Worm (Caenorhabditis elegans): ENCODE measurements around the gene Y38F1A.1.

Gene Y38F1A.1

ce11 chrII:12991594-12991993 lies 37.0 kb upstream of the Y38F1A.1 start:
- no peak for TF ChIP-seq chd-7 (tag; optimal IDR thresholded peaks at IDR 0.05)
- no peak for TF ChIP-seq F10E7.11 (tag; optimal IDR thresholded peaks at IDR 0.05)
- TF ChIP-seq him-1 (tag; optimal IDR thresholded peaks at IDR 0.05) = no peak
- no peak for TF ChIP-seq Y67H2A.10 (GFP tag; conservative IDR thresholded peaks at IDR 0.05)
- TF ChIP-seq pha-4 (tag; optimal IDR thresholded peaks at IDR 0.05) = no peak
- no peak for TF ChIP-seq ceh-100 (GFP tag; IDR thresholded peaks at IDR 0.05)
- no peak for TF ChIP-seq Y53F4B.3 (GFP tag; IDR thresholded peaks at IDR 0.05)
- no peak for TF ChIP-seq D2030.7 (GFP tag; IDR thresholded peaks at IDR 0.05)
- TF ChIP-seq F39B2.1 (GFP tag; IDR thresholded peaks at IDR 0.05) = no peak
- TF ChIP-seq F57A8.1 (GFP tag; optimal IDR thresholded peaks at IDR 0.05) = no peak
- TF ChIP-seq lag-1 (GFP tag; IDR thresholded peaks at IDR 0.05) = no peak
- TF ChIP-seq nfya-1 (tag; optimal IDR thresholded peaks at IDR 0.05; ENCODE audit: borderline replicate concordance, insufficient read depth) = no peak

DNA sequence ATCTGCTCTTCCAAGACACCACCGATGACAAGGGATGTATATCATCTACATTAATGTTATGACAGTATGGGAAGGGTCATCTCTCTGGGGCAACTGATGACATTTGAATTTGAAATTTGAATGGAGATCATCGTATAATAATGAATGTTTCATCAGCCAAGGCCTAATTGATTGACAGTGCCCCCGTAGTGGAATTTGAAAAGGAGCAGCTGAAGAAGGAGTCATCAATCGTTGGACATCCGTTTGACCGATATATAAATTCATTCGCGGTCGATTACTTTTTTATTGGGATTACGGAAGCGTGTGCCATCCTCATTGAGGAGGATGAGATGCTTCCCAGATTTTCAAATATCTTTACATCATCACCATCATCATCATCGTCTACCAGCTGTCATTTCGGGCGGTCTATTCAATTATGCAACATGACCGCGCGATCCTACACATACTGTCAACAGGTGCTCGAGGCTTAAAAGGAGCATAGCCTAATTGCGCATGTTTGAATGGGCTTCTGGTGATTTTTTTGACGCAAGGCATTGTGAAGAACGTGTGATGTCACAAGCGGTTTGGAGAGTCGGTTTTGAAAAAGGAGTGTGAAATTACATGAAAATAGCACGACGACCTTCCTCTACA lies 36.5 kb upstream of the Y38F1A.1 start:
- TF ChIP-seq nhr-120 (GFP tag; IDR thresholded peaks at IDR 0.05) = no peak
- TF ChIP-seq rcor-1 (GFP tag; IDR thresholded peaks at IDR 0.05) = no peak

DNA sequence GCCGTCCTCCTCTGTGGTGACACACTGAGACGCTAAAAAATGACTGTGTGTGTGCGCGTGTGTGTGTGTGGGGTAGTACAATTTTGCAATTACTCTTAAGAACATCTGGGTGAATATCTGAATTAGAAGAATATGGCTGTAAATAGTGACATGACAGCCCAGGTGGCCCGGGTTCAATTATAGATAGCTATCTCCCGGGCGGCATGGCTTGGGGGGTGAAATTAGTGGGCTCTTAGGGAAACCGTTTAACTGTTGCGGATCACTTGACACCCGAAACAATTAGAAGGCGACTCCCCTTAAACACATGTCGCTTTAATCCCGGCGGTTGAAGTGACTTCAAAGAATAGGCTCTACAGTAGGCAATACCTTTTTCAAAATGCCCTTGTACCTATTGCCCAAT lies 35.6 kb upstream of the Y38F1A.1 start:
- TF ChIP-seq dox-1 (GFP tag; IDR thresholded peaks at IDR 0.05) (no peak), ets-4 (GFP tag; optimal IDR thresholded peaks at IDR 0.05) (no peak), Y95B8A.8 (GFP tag; IDR thresholded peaks at IDR 0.05) (no peak), athp-1 (tag; optimal IDR thresholded peaks at IDR 0.05) (no peak), bed-1 (GFP tag; IDR thresholded peaks at IDR 0.05) (no peak), aptf-2 (GFP tag; conservative IDR thresholded peaks at IDR 0.05) (no peak), unc-62 (GFP tag; optimal IDR thresholded peaks at IDR 0.05) (no peak), K12H6.12 (tag; optimal IDR thresholded peaks at IDR 0.05) (no peak), pha-4 (tag; optimal IDR thresholded peaks at IDR 0.05) (no peak), attf-3 (GFP tag; conservative IDR thresholded peaks at IDR 0.05) (no peak), Y53G8AR.9 (GFP tag; conservative IDR thresholded peaks at IDR 0.05) (no peak), ama-1 (optimal IDR thresholded peaks at IDR 0.05) (no peak), ama-1 (GFP tag; optimal IDR thresholded peaks at IDR 0.05) (no peak), chd-7 (tag; optimal IDR thresholded peaks at IDR 0.05) (no peak), mxl-1 (tag; optimal IDR thresholded peaks at IDR 0.05) (no peak), atf-7 (tag; optimal IDR thresholded peaks at IDR 0.05) (no peak), hmg-1.2 (GFP tag; IDR thresholded peaks at IDR 0.05) (no peak), lin-40 (tag; optimal IDR thresholded peaks at IDR 0.05) (no peak)

- TF ChIP-seq zfh-2 (GFP tag; conservative IDR thresholded peaks at IDR 0.05) = peak; percentile 87
- TF ChIP-seq nhr-80 (tag; optimal IDR thresholded peaks at IDR 0.05) = no peak
- TF ChIP-seq pbrm-1 (GFP tag; IDR thresholded peaks at IDR 0.05) = no peak
- TF ChIP-seq ztf-3 (GFP tag; optimal IDR thresholded peaks at IDR 0.05) = no peak
- TF ChIP-seq ama-1 (optimal IDR thresholded peaks at IDR 0.05) = no peak
- no peak for TF ChIP-seq ama-1 (GFP tag; optimal IDR thresholded peaks at IDR 0.05)
- TF ChIP-seq egrh-3 (GFP tag; IDR thresholded peaks at IDR 0.05) = peak; percentile 52; the same call in 1 of the 2 replicates
- no peak for TF ChIP-seq ztf-25 (GFP tag; IDR thresholded peaks at IDR 0.05)
Observed at ce11 chrII:12987799-12988198, 33.2 kb upstream of the Y38F1A.1 start.

Data from whole organism, young adult.